Worm (Caenorhabditis elegans): Measurements from ENCODE around the gene sra-13.
A peak's percentile ranks its signal among the peaks of the same experiment; 100 is the strongest.

sra-13 gene

ce11 chrII:8412935-8413334, 5.5 kb downstream of the sra-13 start:
- TF ChIP-seq daf-12 (tag; optimal IDR thresholded peaks at IDR 0.05) = no peak
- TF ChIP-seq ama-1 (optimal IDR thresholded peaks at IDR 0.05) = no peak
- no peak for TF ChIP-seq ztf-4 (tag; optimal IDR thresholded peaks at IDR 0.05)
- TF ChIP-seq pqm-1 (tag; optimal IDR thresholded peaks at IDR 0.05) = peak; percentile 70
- no peak for TF ChIP-seq fkh-10 (GFP tag; optimal IDR thresholded peaks at IDR 0.05)
- TF ChIP-seq nhr-23 (tag; optimal IDR thresholded peaks at IDR 0.05) = no peak
- no peak for TF ChIP-seq ceh-9 (tag; optimal IDR thresholded peaks at IDR 0.05)
- TF ChIP-seq nhr-11 (tag; optimal IDR thresholded peaks at IDR 0.05) = no peak
- peak; percentile 21 for TF ChIP-seq pha-4 (tag; optimal IDR thresholded peaks at IDR 0.05)
- TF ChIP-seq elt-2 (tag; optimal IDR thresholded peaks at IDR 0.05) = peak; percentile 33

- TF ChIP-seq zag-1 (tag; optimal IDR thresholded peaks at IDR 0.05) (no peak), nhr-25 (tag; optimal IDR thresholded peaks at IDR 0.05) (no peak), mml-1 (tag; optimal IDR thresholded peaks at IDR 0.05) (no peak), nhr-11 (tag; optimal IDR thresholded peaks at IDR 0.05) (no peak), ztf-4 (tag; optimal IDR thresholded peaks at IDR 0.05) (no peak), ceh-16 (tag; optimal IDR thresholded peaks at IDR 0.05) (no peak)
These were observed 7.5 kb downstream of the sra-13 start for ce11 chrII:8415035-8415434.

ce11 chrII:8415462-8416037, 8.1 kb downstream of the sra-13 start:
- no peak for TF ChIP-seq tbx-2 (tag; optimal IDR thresholded peaks at IDR 0.05)
- TF ChIP-seq snpc-4 (tag; optimal IDR thresholded peaks at IDR 0.05) = no peak
- no peak for TF ChIP-seq fkh-10 (GFP tag; optimal IDR thresholded peaks at IDR 0.05)
- no peak for TF ChIP-seq eor-1 (tag; optimal IDR thresholded peaks at IDR 0.05)
- TF ChIP-seq nhr-28 (tag; optimal IDR thresholded peaks at IDR 0.05) = no peak
- TF ChIP-seq ceh-16 (tag; optimal IDR thresholded peaks at IDR 0.05) = no peak
- TF ChIP-seq ztf-11 (tag; optimal IDR thresholded peaks at IDR 0.05) = no peak
- no peak for TF ChIP-seq fkh-2 (tag; optimal IDR thresholded peaks at IDR 0.05)
- TF ChIP-seq nhr-25 (tag; optimal IDR thresholded peaks at IDR 0.05) = peak; percentile 12
- no peak for TF ChIP-seq unc-39 (tag; optimal IDR thresholded peaks at IDR 0.05)
- TF ChIP-seq sea-2 (GFP tag; optimal IDR thresholded peaks at IDR 0.05) = no peak
- no peak for TF ChIP-seq mdl-1 (tag; optimal IDR thresholded peaks at IDR 0.05)
- peak; percentile 48 for TF ChIP-seq elt-1 (tag; optimal IDR thresholded peaks at IDR 0.05)

- TF ChIP-seq nhr-76 (tag; optimal IDR thresholded peaks at IDR 0.05) = no peak
- no peak for TF ChIP-seq aly-2 (tag; optimal IDR thresholded peaks at IDR 0.05)
- TF ChIP-seq nfya-1 (tag; optimal IDR thresholded peaks at IDR 0.05; ENCODE audit: insufficient read depth) = no peak
- peak; percentile 36 for TF ChIP-seq elt-2 (tag; optimal IDR thresholded peaks at IDR 0.05)
- TF ChIP-seq nhr-25 (tag; optimal IDR thresholded peaks at IDR 0.05) = peak; percentile 73
- no peak for TF ChIP-seq ztf-11 (tag; optimal IDR thresholded peaks at IDR 0.05)
- no peak for TF ChIP-seq snpc-4 (tag; optimal IDR thresholded peaks at IDR 0.05)
- peak; percentile 7 for TF ChIP-seq pqm-1 (tag; optimal IDR thresholded peaks at IDR 0.05)
- TF ChIP-seq egl-27 (tag; optimal IDR thresholded peaks at IDR 0.05) = no peak
- TF ChIP-seq skn-1 (tag; optimal IDR thresholded peaks at IDR 0.05) = no peak
- TF ChIP-seq tbx-2 (tag; optimal IDR thresholded peaks at IDR 0.05) = no peak
- no peak for TF ChIP-seq hmg-11 (tag; optimal IDR thresholded peaks at IDR 0.05)
- TF ChIP-seq daf-12 (tag; optimal IDR thresholded peaks at IDR 0.05) = no peak
- TF ChIP-seq nhr-237 (tag; optimal IDR thresholded peaks at IDR 0.05) = no peak
- no peak for TF ChIP-seq mml-1 (tag; optimal IDR thresholded peaks at IDR 0.05)
- no peak for TF ChIP-seq fkh-10 (GFP tag; optimal IDR thresholded peaks at IDR 0.05)
- no peak for TF ChIP-seq nhr-77 (tag; optimal IDR thresholded peaks at IDR 0.05)
- no peak for TF ChIP-seq nhr-28 (tag; optimal IDR thresholded peaks at IDR 0.05)
These were observed 9.7 kb downstream of the sra-13 start, which contains the start of gene fdgt-2 for ce11 chrII:8417059-8417668. fdgt-2 (plus strand) TSS chrII:8417618.

- TF ChIP-seq ZK546.5 (tag; optimal IDR thresholded peaks at IDR 0.05) = no peak
- TF ChIP-seq R02D3.7 (tag; optimal IDR thresholded peaks at IDR 0.05) = no peak
- TF ChIP-seq elt-1 (tag; optimal IDR thresholded peaks at IDR 0.05) = peak; percentile 89
- TF ChIP-seq ztf-4 (tag; optimal IDR thresholded peaks at IDR 0.05) = peak; percentile 76
- TF ChIP-seq aly-2 (tag; optimal IDR thresholded peaks at IDR 0.05) = no peak
- no peak for TF ChIP-seq unc-39 (tag; optimal IDR thresholded peaks at IDR 0.05)
- no peak for TF ChIP-seq pqm-1 (tag; optimal IDR thresholded peaks at IDR 0.05)
These were observed 11.5 kb downstream of the sra-13 start for ce11 chrII:8419015-8419414.
